Fruit fly (Drosophila melanogaster): ENCODE data around the gene dls.

dm6 chr3L:16177309-16177708 lies 23.8 kb upstream of the dls start:
- peak; percentile 45 for TF ChIP-seq ey (GFP tag; optimal IDR thresholded peaks at IDR 0.05)
- TF ChIP-seq lola (GFP tag; optimal IDR thresholded peaks at IDR 0.05), result no peak
- TF ChIP-seq OdsH (GFP tag; optimal IDR thresholded peaks at IDR 0.05), result peak; percentile 62
- TF ChIP-seq Vsx2 (GFP tag; optimal IDR thresholded peaks at IDR 0.05; ENCODE audit: partially characterized antibody), result peak; percentile 70
- TF ChIP-seq tai (GFP tag; optimal IDR thresholded peaks at IDR 0.05), result no peak
- TF ChIP-seq Dfd (GFP tag; optimal IDR thresholded peaks at IDR 0.05), result no peak
- no peak for TF ChIP-seq Myc (optimal IDR thresholded peaks at IDR 0.05)
- TF ChIP-seq br (GFP tag; optimal IDR thresholded peaks at IDR 0.05), result peak; percentile 36
- TF ChIP-seq psq (GFP tag; optimal IDR thresholded peaks at IDR 0.05), result peak; percentile 61
- peak in 1 of 2 experiments; percentile 61 for TF ChIP-seq foxo (GFP tag; optimal IDR thresholded peaks at IDR 0.05)
- no peak for TF ChIP-seq Hr78 (GFP tag; optimal IDR thresholded peaks at IDR 0.05)
- peak; percentile 56 for TF ChIP-seq h (GFP tag; optimal IDR thresholded peaks at IDR 0.05)

All from whole organism, wandering third instar larva.